Fruit fly (Drosophila melanogaster): ENCODE measurements around the gene Gfat1.

Gfat1 gene

dm6 chr3R:4128337-4128736 is 2.1 kb downstream of the Gfat1 start (continued):
- TF ChIP-seq CG2120 (GFP tag; optimal IDR thresholded peaks at IDR 0.05) (no peak), D19B (GFP tag; optimal IDR thresholded peaks at IDR 0.05) (peak; percentile 62), Nf-YB (GFP tag; optimal IDR thresholded peaks at IDR 0.05) (no peak), ranshi (GFP tag; IDR thresholded peaks at IDR 0.05) (no peak), bsh (GFP tag; optimal IDR thresholded peaks at IDR 0.05) (no peak), CG9609 (GFP tag; optimal IDR thresholded peaks at IDR 0.05) (no peak), NFAT (GFP tag; IDR thresholded peaks at IDR 0.05) (no peak), CG3281 (GFP tag; optimal IDR thresholded peaks at IDR 0.05) (no peak), HmgZ (tag; optimal IDR thresholded peaks at IDR 0.05) (no peak), CG6765 (GFP tag; optimal IDR thresholded peaks at IDR 0.05) (no peak), trh (GFP tag; optimal IDR thresholded peaks at IDR 0.05) (no peak), BtbVII (GFP tag; optimal IDR thresholded peaks at IDR 0.05) (no peak), exex (tag; optimal IDR thresholded peaks at IDR 0.05) (no peak), amos (GFP tag; IDR thresholded peaks at IDR 0.05; ENCODE audit: partially characterized antibody) (0 out of 2 replicates have a peak, but pooled peaks have one; percentile 27), CG2678 (tag; optimal IDR thresholded peaks at IDR 0.05) (no peak), Gsc (GFP tag; IDR thresholded peaks at IDR 0.05) (no peak), Blimp-1 (GFP tag; optimal IDR thresholded peaks at IDR 0.05) (no peak), gfzf (GFP tag; optimal IDR thresholded peaks at IDR 0.05) (no peak), Mes4 (GFP tag; optimal IDR thresholded peaks at IDR 0.05) (no peak), prd (optimal IDR thresholded peaks at IDR 0.05) (no peak), prd (GFP tag; IDR thresholded peaks at IDR 0.05) (no peak), Mad (GFP tag; optimal IDR thresholded peaks at IDR 0.05) (no peak), CG34422 (GFP tag; IDR thresholded peaks at IDR 0.05) (no peak), tna (GFP tag; IDR thresholded peaks at IDR 0.05; ENCODE audit: partially characterized antibody) (peak; percentile 63; the same call in 1 of the 2 replicates), CG14860 (GFP tag; IDR thresholded peaks at IDR 0.05; ENCODE audit: partially characterized antibody) (peak; percentile 58; the same call in 2 of the 3 replicates), pan (optimal IDR thresholded peaks at IDR 0.05) (no peak), pan (GFP tag; optimal IDR thresholded peaks at IDR 0.05 in 1 of 2, IDR thresholded peaks at IDR 0.05 in 1 of 2) (no peak), CG10543 (GFP tag; optimal IDR thresholded peaks at IDR 0.05) (no peak), chn (GFP tag; optimal IDR thresholded peaks at IDR 0.05) (no peak), CG3995 (GFP tag; optimal IDR thresholded peaks at IDR 0.05) (no peak), gcm2 (GFP tag; optimal IDR thresholded peaks at IDR 0.05) (no peak), CG6175 (GFP tag; IDR thresholded peaks at IDR 0.05) (no peak), Med (GFP tag) (peak; percentile 10), stc (GFP tag; IDR thresholded peaks at IDR 0.05) (no peak), CG17361 (GFP tag; IDR thresholded peaks at IDR 0.05) (0 out of 3 replicates have a peak, but pooled peaks have one; percentile 9), HLH4C (GFP tag; IDR thresholded peaks at IDR 0.05; ENCODE audit: partially characterized antibody) (peak; percentile 82), CG9876 (GFP tag; optimal IDR thresholded peaks at IDR 0.05) (no peak), Gug (GFP tag; IDR thresholded peaks at IDR 0.05) (no peak)

- TF ChIP-seq knrl (GFP tag; IDR thresholded peaks at IDR 0.05; ENCODE audit: partially characterized antibody) (peak; percentile 31; the same call in 2 of the 3 replicates), Ets65A (GFP tag) (peak; percentile 61), mirr (GFP tag; optimal IDR thresholded peaks at IDR 0.05) (peak; percentile 47), grn (GFP tag; optimal IDR thresholded peaks at IDR 0.05) (no peak), z (GFP tag; IDR thresholded peaks at IDR 0.05) (0 out of 3 replicates have a peak, but pooled peaks have one; percentile 24), bbx (GFP tag; IDR thresholded peaks at IDR 0.05; ENCODE audit: partially characterized antibody) (0 out of 2 replicates have a peak, but pooled peaks have one; percentile 23), Dp (GFP tag; optimal IDR thresholded peaks at IDR 0.05) (no peak), lab (GFP tag; optimal IDR thresholded peaks at IDR 0.05) (no peak), CG6765 (GFP tag; optimal IDR thresholded peaks at IDR 0.05) (peak; percentile 21), B-H2 (GFP tag; optimal IDR thresholded peaks at IDR 0.05) (peak; percentile 2), CG3847 (GFP tag; IDR thresholded peaks at IDR 0.05) (0 out of 2 replicates have a peak, but pooled peaks have one; percentile 15), danr (GFP tag; IDR thresholded peaks at IDR 0.05) (no peak), Jarid2 (GFP tag; optimal IDR thresholded peaks at IDR 0.05) (peak; percentile 2), CG5953 (GFP tag; IDR thresholded peaks at IDR 0.05) (0 out of 2 replicates have a peak, but pooled peaks have one; percentile 27), onecut (GFP tag; IDR thresholded peaks at IDR 0.05) (0 out of 2 replicates have a peak, but pooled peaks have one; percentile 17)
Observed at dm6 chr3R:4130281-4130863, 4.1 kb downstream of the Gfat1 start.
